Fruit fly (Drosophila melanogaster) whole organism, pupa: ENCODE results near the gene spn-F.
A peak's percentile ranks its signal among the peaks of the same experiment; 100 is the strongest.

Source experiments
- CG10348 ChIP-seq: fragments of 200-800 bp; sonication (Bioruptor generic); IDR thresholded peaks from 2 replicates; pipeline ENCODE4 v1.3.6; 2022; ENCODE audit warnings: missing biosample characterization, missing genetic modification characterization
- CG12605 ChIP-seq: fragments of 200-800 bp; sonication (Bioruptor generic); IDR thresholded peaks from 2 replicates; pipeline ENCODE4 v1.3.6; 2022; ENCODE audit warnings: missing biosample characterization, missing genetic modification characterization
- CG13204 ChIP-seq: fragments of 200-800 bp; sonication (Bioruptor generic); optimal IDR thresholded peaks from 2 replicates; lab custom pipeline; 2018; ENCODE audit warnings: missing biosample characterization, mild to moderate bottlenecking, missing genetic modification characterization, moderate library complexity
- CG14655 ChIP-seq: fragments of 200-800 bp; sonication (Bioruptor generic); optimal IDR thresholded peaks from 3 replicates; lab custom pipeline; 2017; ENCODE audit warnings: mild to moderate bottlenecking, missing biosample characterization, missing genetic modification reagents, missing genetic modification characterization
- CG15710 ChIP-seq: fragments of 200-800 bp; sonication (Bioruptor generic); optimal IDR thresholded peaks from 2 replicates; lab custom pipeline; 2018; ENCODE audit warnings: missing biosample characterization, mild to moderate bottlenecking, missing genetic modification characterization, moderate library complexity
- CG17806 ChIP-seq: fragments of 200-800 bp; sonication (Bioruptor generic); optimal IDR thresholded peaks from 2 replicates; lab custom pipeline; 2018; ENCODE audit warnings: missing biosample characterization, mild to moderate bottlenecking, missing genetic modification characterization, moderate library complexity
- CG32121 ChIP-seq: fragments of 200-800 bp; sonication (Bioruptor generic); IDR thresholded peaks from 2 replicates; pipeline ENCODE4 v1.3.6; 2022; ENCODE audit warnings: missing biosample characterization, missing genetic modification characterization
- CG34367 ChIP-seq: fragments of 200-800 bp; sonication (Bioruptor generic); optimal IDR thresholded peaks from 2 replicates; lab custom pipeline; 2018; ENCODE audit warnings: missing biosample characterization, mild to moderate bottlenecking, missing genetic modification characterization
- CG4496 ChIP-seq: fragments of 200-800 bp; sonication (Bioruptor generic); IDR thresholded peaks from 3 replicates; pipeline ENCODE4 v1.3.6; 2022; ENCODE audit warnings: missing biosample characterization, missing genetic modification characterization
- CG8159 ChIP-seq: fragments of 200-800 bp; sonication (Bioruptor generic); optimal IDR thresholded peaks from 3 replicates; lab custom pipeline; 2018; ENCODE audit warnings: missing biosample characterization, mild to moderate bottlenecking, missing genetic modification characterization, moderate library complexity
- CG8301 ChIP-seq: fragments of 200-800 bp; sonication (Bioruptor generic); optimal IDR thresholded peaks from 2 replicates; lab custom pipeline; 2018; ENCODE audit warnings: missing biosample characterization, mild to moderate bottlenecking, missing genetic modification characterization
- CG9948 ChIP-seq: fragments of 200-800 bp; sonication (Bioruptor generic); optimal IDR thresholded peaks from 2 replicates; lab custom pipeline; 2018; ENCODE audit warnings: missing biosample characterization, mild to moderate bottlenecking, missing genetic modification characterization, moderate library complexity
- D1 ChIP-seq: fragments of 200-800 bp; sonication (Bioruptor generic); optimal IDR thresholded peaks from 2 replicates; lab custom pipeline; 2018; ENCODE audit warnings: missing biosample characterization, mild to moderate bottlenecking, missing genetic modification characterization, moderate library complexity
- EcR ChIP-seq: fragments of 200-800 bp; sonication (Bioruptor generic); optimal IDR thresholded peaks from 3 replicates; lab custom pipeline; 2019; ENCODE audit warnings: missing biosample characterization, missing genetic modification characterization, mild to moderate bottlenecking, moderate library complexity, missing genetic modification reagents
- Ets98B ChIP-seq: fragments of 200-800 bp; sonication (Bioruptor generic); IDR thresholded peaks from 2 replicates; pipeline ENCODE4 v1.3.6; 2022; ENCODE audit warnings: missing biosample characterization, missing genetic modification characterization
- Pif1A ChIP-seq: fragments of 200-800 bp; sonication (Bioruptor generic); optimal IDR thresholded peaks from 3 replicates; lab custom pipeline; 2016; ENCODE audit warnings: missing biosample characterization, missing genetic modification characterization
- Pif1B ChIP-seq: fragments of 200-800 bp; sonication (Bioruptor generic); optimal IDR thresholded peaks from 3 replicates; lab custom pipeline; 2016; ENCODE audit warnings: missing biosample characterization, missing genetic modification characterization
- Snoo ChIP-seq: fragments of 200-800 bp; sonication (Bioruptor generic); optimal IDR thresholded peaks from 3 replicates; lab custom pipeline; 2017; ENCODE audit warnings: missing biosample characterization, mild to moderate bottlenecking, missing genetic modification characterization, inconsistent platforms
- fd96Ca ChIP-seq: fragments of 200-800 bp; sonication (Bioruptor generic); IDR thresholded peaks from 3 replicates; pipeline ENCODE4 v1.3.6; 2022; ENCODE audit warnings: missing biosample characterization, missing genetic modification characterization
- gl ChIP-seq: fragments of 200-800 bp; sonication (Bioruptor generic); optimal IDR thresholded peaks from 2 replicates; lab custom pipeline; 2018; ENCODE audit warnings: missing biosample characterization, mild to moderate bottlenecking, missing genetic modification characterization
- rn ChIP-seq: fragments of 200-800 bp; sonication (Bioruptor generic); IDR thresholded peaks from 2 replicates; pipeline ENCODE4 v1.3.6; 2022; ENCODE audit warnings: missing biosample characterization, missing genetic modification characterization

spn-F gene

dm6 chr3R:31248245-31248644 is 6.7 kb upstream of the spn-F start:
- TF ChIP-seq CG4496 (no peak), CG17806 (no peak), CG34367 (tag; lab: Kevin White, UChicago) (no peak), CG13204 (GFP tag; lab: Kevin White, UChicago) (no peak), Pif1B (no peak), rn (GFP tag; lab: Robert Waterston, UW) (no peak), CG32121 (GFP tag; lab: Robert Waterston, UW) (no peak), Pif1A (GFP tag; lab: Kevin White, UChicago) (no peak), CG15710 (no peak)

- TF ChIP-seq Pif1A (GFP tag; lab: Kevin White, UChicago) (peak; percentile 0), Ets98B (no peak), CG4496 (no peak), CG8301 (no peak), CG10348 (GFP tag; lab: Robert Waterston, UW) (no peak), Snoo (tag; lab: Kevin White, UChicago) (no peak), CG34367 (tag; lab: Kevin White, UChicago) (peak; percentile 3), CG14655 (GFP tag; lab: Kevin White, UChicago) (no peak), EcR (peak; percentile 32), CG9948 (tag; lab: Kevin White, UChicago) (no peak), CG8159 (tag; lab: Kevin White, UChicago) (no peak), Pif1B (no peak), CG12605 (GFP tag; lab: Robert Waterston, UW) (no peak), D1 (tag; lab: Kevin White, UChicago) (no peak), rn (GFP tag; lab: Robert Waterston, UW) (no peak), CG15710 (no peak), CG32121 (GFP tag; lab: Robert Waterston, UW) (peak; percentile 21; the same call in 1 of the 2 replicates), CG17806 (no peak), fd96Ca (GFP tag; lab: Robert Waterston, UW) (no peak)
Measured at dm6 chr3R:31250426-31251034, 4.4 kb upstream of the spn-F start.

dm6 chr3R:31251130-31251770 is 3.7 kb upstream of the spn-F start:
- TF ChIP-seq fd96Ca (GFP tag; lab: Robert Waterston, UW): 0 out of 3 replicates have a peak, but pooled peaks have one; percentile 52
- TF ChIP-seq CG9948 (tag; lab: Kevin White, UChicago): no peak
- TF ChIP-seq Ets98B: peak; percentile 81
- peak; percentile 4 for TF ChIP-seq CG34367 (tag; lab: Kevin White, UChicago)
- TF ChIP-seq CG8159 (tag; lab: Kevin White, UChicago): no peak
- TF ChIP-seq CG10348 (GFP tag; lab: Robert Waterston, UW): no peak
- TF ChIP-seq Pif1A (GFP tag; lab: Kevin White, UChicago): peak; percentile 55
- peak; percentile 74; the same call in 2 of the 3 replicates for TF ChIP-seq CG4496
- TF ChIP-seq CG32121 (GFP tag; lab: Robert Waterston, UW): peak; percentile 82
- TF ChIP-seq Pif1B: peak; percentile 23
- peak; percentile 58 for TF ChIP-seq CG8301
- TF ChIP-seq CG12605 (GFP tag; lab: Robert Waterston, UW): peak; percentile 60
- TF ChIP-seq, all 21 proteins: peak for 9

dm6 chr3R:31252093-31252962 is 2.6 kb upstream of the spn-F start, which contains the start of the genes qless and mRpL32:
Gene qless, minus strand, starts transcription at chr3R:31252608.
Gene mRpL32, plus strand, starts transcription at chr3R:31252872.
- no peak for TF ChIP-seq CG12605 (GFP tag; lab: Robert Waterston, UW)
- no peak for TF ChIP-seq CG15710
- TF ChIP-seq EcR: peak; percentile 68
- no peak for TF ChIP-seq CG13204 (GFP tag; lab: Kevin White, UChicago)
- no peak for TF ChIP-seq gl (tag; lab: Kevin White, UChicago)
- no peak for TF ChIP-seq D1 (tag; lab: Kevin White, UChicago)
- no peak for TF ChIP-seq CG8159 (tag; lab: Kevin White, UChicago)
- peak; percentile 77; the same call in 2 of the 3 replicates for TF ChIP-seq CG4496
- TF ChIP-seq CG10348 (GFP tag; lab: Robert Waterston, UW): no peak
- peak; percentile 62; the same call in 1 of the 2 replicates for TF ChIP-seq rn (GFP tag; lab: Robert Waterston, UW)
- peak; percentile 52 for TF ChIP-seq CG17806
- no peak for TF ChIP-seq Snoo (tag; lab: Kevin White, UChicago)
- no peak for TF ChIP-seq CG34367 (tag; lab: Kevin White, UChicago)
- TF ChIP-seq CG32121 (GFP tag; lab: Robert Waterston, UW): peak; percentile 64
- TF ChIP-seq Ets98B: peak; percentile 69
- peak; percentile 65; the same call in 2 of the 3 replicates for TF ChIP-seq fd96Ca (GFP tag; lab: Robert Waterston, UW)
- TF ChIP-seq Pif1A (GFP tag; lab: Kevin White, UChicago): no peak
- TF ChIP-seq Pif1B: no peak
- TF ChIP-seq CG8301: no peak
- TF ChIP-seq CG9948 (tag; lab: Kevin White, UChicago): peak; percentile 31
- no peak for TF ChIP-seq CG14655 (GFP tag; lab: Kevin White, UChicago)
- TF ChIP-seq, all 21 proteins: peak for 8

dm6 chr3R:31257299-31257698 is 2.4 kb downstream of the spn-F start, which contains the start of gene CAH6:
Gene CAH6, plus strand, starts transcription at chr3R:31257599.
- TF ChIP-seq Ets98B (no peak), CG13204 (GFP tag; lab: Kevin White, UChicago) (no peak), gl (tag; lab: Kevin White, UChicago) (no peak), rn (GFP tag; lab: Robert Waterston, UW) (no peak), Pif1B (no peak), CG32121 (GFP tag; lab: Robert Waterston, UW) (no peak), CG9948 (tag; lab: Kevin White, UChicago) (no peak), fd96Ca (GFP tag; lab: Robert Waterston, UW) (no peak), CG4496 (no peak), CG15710 (no peak), CG10348 (GFP tag; lab: Robert Waterston, UW) (no peak), CG17806 (no peak), CG8301 (no peak), CG34367 (tag; lab: Kevin White, UChicago) (no peak)
